Fruit fly (Drosophila melanogaster) whole organism, pupa: ENCODE measurements around the gene CG42713.
A peak's percentile ranks its signal among the peaks of the same experiment; 100 is the strongest.

Experiments
- CG10348 ChIP-seq: fragments of 200-800 bp; sonication (Bioruptor generic); IDR thresholded peaks from 2 replicates; pipeline ENCODE4 v1.3.6; 2022; ENCODE audit warnings: missing biosample characterization, missing genetic modification characterization
- CG12605 ChIP-seq: fragments of 200-800 bp; sonication (Bioruptor generic); IDR thresholded peaks from 2 replicates; pipeline ENCODE4 v1.3.6; 2022; ENCODE audit warnings: missing biosample characterization, missing genetic modification characterization
- CG13204 ChIP-seq: fragments of 200-800 bp; sonication (Bioruptor generic); optimal IDR thresholded peaks from 2 replicates; lab custom pipeline; 2018; ENCODE audit warnings: missing biosample characterization, mild to moderate bottlenecking, missing genetic modification characterization, moderate library complexity
- CG14655 ChIP-seq: fragments of 200-800 bp; sonication (Bioruptor generic); optimal IDR thresholded peaks from 3 replicates; lab custom pipeline; 2017; ENCODE audit warnings: mild to moderate bottlenecking, missing biosample characterization, missing genetic modification reagents, missing genetic modification characterization
- CG15710 ChIP-seq: fragments of 200-800 bp; sonication (Bioruptor generic); optimal IDR thresholded peaks from 2 replicates; lab custom pipeline; 2018; ENCODE audit warnings: missing biosample characterization, mild to moderate bottlenecking, missing genetic modification characterization, moderate library complexity
- CG17806 ChIP-seq: fragments of 200-800 bp; sonication (Bioruptor generic); optimal IDR thresholded peaks from 2 replicates; lab custom pipeline; 2018; ENCODE audit warnings: missing biosample characterization, mild to moderate bottlenecking, missing genetic modification characterization, moderate library complexity
- CG32121 ChIP-seq: fragments of 200-800 bp; sonication (Bioruptor generic); IDR thresholded peaks from 2 replicates; pipeline ENCODE4 v1.3.6; 2022; ENCODE audit warnings: missing biosample characterization, missing genetic modification characterization
- CG34367 ChIP-seq: fragments of 200-800 bp; sonication (Bioruptor generic); optimal IDR thresholded peaks from 2 replicates; lab custom pipeline; 2018; ENCODE audit warnings: missing biosample characterization, mild to moderate bottlenecking, missing genetic modification characterization
- CG4496 ChIP-seq: fragments of 200-800 bp; sonication (Bioruptor generic); IDR thresholded peaks from 3 replicates; pipeline ENCODE4 v1.3.6; 2022; ENCODE audit warnings: missing biosample characterization, missing genetic modification characterization
- CG8159 ChIP-seq: fragments of 200-800 bp; sonication (Bioruptor generic); optimal IDR thresholded peaks from 3 replicates; lab custom pipeline; 2018; ENCODE audit warnings: missing biosample characterization, mild to moderate bottlenecking, missing genetic modification characterization, moderate library complexity
- CG8301 ChIP-seq: fragments of 200-800 bp; sonication (Bioruptor generic); optimal IDR thresholded peaks from 2 replicates; lab custom pipeline; 2018; ENCODE audit warnings: missing biosample characterization, mild to moderate bottlenecking, missing genetic modification characterization
- CG9948 ChIP-seq: fragments of 200-800 bp; sonication (Bioruptor generic); optimal IDR thresholded peaks from 2 replicates; lab custom pipeline; 2018; ENCODE audit warnings: missing biosample characterization, mild to moderate bottlenecking, missing genetic modification characterization, moderate library complexity
- D1 ChIP-seq: fragments of 200-800 bp; sonication (Bioruptor generic); optimal IDR thresholded peaks from 2 replicates; lab custom pipeline; 2018; ENCODE audit warnings: missing biosample characterization, mild to moderate bottlenecking, missing genetic modification characterization, moderate library complexity
- EcR ChIP-seq: fragments of 200-800 bp; sonication (Bioruptor generic); optimal IDR thresholded peaks from 3 replicates; lab custom pipeline; 2019; ENCODE audit warnings: missing biosample characterization, missing genetic modification characterization, mild to moderate bottlenecking, moderate library complexity, missing genetic modification reagents
- Ets98B ChIP-seq: fragments of 200-800 bp; sonication (Bioruptor generic); IDR thresholded peaks from 2 replicates; pipeline ENCODE4 v1.3.6; 2022; ENCODE audit warnings: missing biosample characterization, missing genetic modification characterization
- Pif1A ChIP-seq: fragments of 200-800 bp; sonication (Bioruptor generic); optimal IDR thresholded peaks from 3 replicates; lab custom pipeline; 2016; ENCODE audit warnings: missing biosample characterization, missing genetic modification characterization
- Pif1B ChIP-seq: fragments of 200-800 bp; sonication (Bioruptor generic); optimal IDR thresholded peaks from 3 replicates; lab custom pipeline; 2016; ENCODE audit warnings: missing biosample characterization, missing genetic modification characterization
- Snoo ChIP-seq: fragments of 200-800 bp; sonication (Bioruptor generic); optimal IDR thresholded peaks from 3 replicates; lab custom pipeline; 2017; ENCODE audit warnings: missing biosample characterization, mild to moderate bottlenecking, missing genetic modification characterization, inconsistent platforms
- fd96Ca ChIP-seq: fragments of 200-800 bp; sonication (Bioruptor generic); IDR thresholded peaks from 3 replicates; pipeline ENCODE4 v1.3.6; 2022; ENCODE audit warnings: missing biosample characterization, missing genetic modification characterization
- gl ChIP-seq: fragments of 200-800 bp; sonication (Bioruptor generic); optimal IDR thresholded peaks from 2 replicates; lab custom pipeline; 2018; ENCODE audit warnings: missing biosample characterization, mild to moderate bottlenecking, missing genetic modification characterization
- rn ChIP-seq: fragments of 200-800 bp; sonication (Bioruptor generic); IDR thresholded peaks from 2 replicates; pipeline ENCODE4 v1.3.6; 2022; ENCODE audit warnings: missing biosample characterization, missing genetic modification characterization

CG42713 gene

DNA sequence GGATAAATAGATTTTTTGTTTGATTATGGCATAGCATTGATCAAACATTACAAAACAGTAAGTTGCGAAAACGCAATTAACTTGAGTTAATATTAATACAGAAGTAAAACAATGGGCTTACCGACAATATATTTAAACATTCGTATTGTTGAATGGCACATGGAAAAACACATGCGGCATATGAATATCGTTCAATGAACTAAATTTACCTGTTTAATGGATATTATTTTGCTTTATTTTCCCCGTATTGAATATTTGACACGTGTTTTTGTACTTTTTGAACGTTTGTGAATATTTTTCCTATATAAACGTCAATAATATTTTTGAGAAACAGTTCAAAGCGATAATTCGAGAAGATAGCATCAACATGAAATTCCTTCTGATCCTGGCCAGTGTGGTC is at the start of gene CG42713:
TSS of gene CG42713 (plus strand) at position 301 of the 400 bp plus-strand sequence.
- TF ChIP-seq CG34367 (tag; lab: Kevin White, UChicago) (no peak), CG14655 (GFP tag; lab: Kevin White, UChicago) (no peak), Ets98B (no peak), CG17806 (tag; lab: Kevin White, UChicago) (no peak), CG4496 (GFP tag; lab: Robert Waterston, UW) (no peak), CG10348 (no peak), CG32121 (GFP tag; lab: Robert Waterston, UW) (no peak)

DNA sequence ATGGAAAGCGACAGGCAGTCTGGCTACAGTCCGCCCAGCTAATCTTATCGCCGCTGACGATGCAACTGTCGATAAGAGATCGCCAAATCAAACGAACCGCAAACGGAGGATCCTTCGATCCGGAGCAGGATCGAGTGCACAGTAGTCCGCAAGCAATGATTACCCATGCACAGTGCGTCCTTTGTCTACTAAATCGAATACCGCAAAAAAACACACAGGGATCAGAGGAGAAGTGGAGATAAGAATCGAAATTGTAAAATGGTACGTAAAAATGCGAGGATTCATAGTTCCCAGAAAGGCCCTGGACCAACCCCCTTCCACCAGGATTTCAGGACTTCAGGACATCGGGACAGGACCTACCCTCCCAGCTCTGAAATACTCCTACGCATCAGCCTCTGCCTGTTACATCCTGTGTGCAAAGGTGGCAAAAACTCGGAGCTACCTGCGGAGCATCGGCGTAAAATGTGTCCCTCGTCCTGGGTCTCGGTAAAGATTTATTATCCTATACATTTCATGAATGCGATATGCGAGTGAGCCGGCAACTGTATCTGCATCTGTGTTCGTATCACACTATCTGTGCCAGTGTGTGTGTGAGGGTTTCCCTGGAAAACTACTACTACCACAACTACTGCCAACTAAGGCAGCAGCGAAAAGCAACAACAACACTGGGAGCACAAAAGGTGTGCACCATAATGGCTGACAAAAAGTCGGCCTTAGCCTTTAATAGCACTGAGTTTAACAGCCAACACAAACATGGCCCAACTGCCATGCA is 49.6 kb upstream of the CG42713 start:
- TF ChIP-seq CG14655 (GFP tag; lab: Kevin White, UChicago) (no peak), CG13204 (GFP tag; lab: Kevin White, UChicago) (no peak)

DNA sequence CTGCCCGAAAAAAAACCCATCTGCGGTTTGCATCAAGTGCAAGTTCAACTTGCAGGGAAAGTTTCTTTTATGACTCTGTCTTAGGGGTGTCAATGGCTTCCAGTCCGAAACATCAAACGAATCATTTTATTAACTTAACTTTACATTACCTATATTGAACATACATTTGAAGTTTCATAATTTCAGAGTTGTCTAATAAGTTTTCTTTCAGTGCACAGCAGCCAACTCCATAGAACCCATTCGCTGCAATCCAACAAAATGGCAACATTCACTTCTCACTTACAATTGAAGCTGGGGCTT is 49.0 kb upstream of the CG42713 start:
- peak; percentile 26 for TF ChIP-seq CG17806 (tag; lab: Kevin White, UChicago)
- TF ChIP-seq rn: no peak
- no peak for TF ChIP-seq CG13204 (GFP tag; lab: Kevin White, UChicago)
- no peak for TF ChIP-seq CG34367 (tag; lab: Kevin White, UChicago)
- peak; percentile 37 for TF ChIP-seq CG9948
- TF ChIP-seq fd96Ca (GFP tag; lab: Robert Waterston, UW): no peak
- no peak for TF ChIP-seq CG32121 (GFP tag; lab: Robert Waterston, UW)
- peak; percentile 43 for TF ChIP-seq CG14655 (GFP tag; lab: Kevin White, UChicago)
- TF ChIP-seq Snoo (tag; lab: Kevin White, UChicago): no peak
- peak; percentile 22 for TF ChIP-seq CG8159 (tag; lab: Kevin White, UChicago)
- TF ChIP-seq EcR (GFP tag; lab: Kevin White, UChicago): no peak
- TF ChIP-seq Ets98B: no peak
- peak; percentile 15 for TF ChIP-seq CG8301
- no peak for TF ChIP-seq CG10348
- TF ChIP-seq gl (tag; lab: Kevin White, UChicago): no peak
- no peak for TF ChIP-seq CG15710 (tag; lab: Kevin White, UChicago)
- TF ChIP-seq D1 (tag; lab: Kevin White, UChicago): no peak
- no peak for TF ChIP-seq CG12605
- peak; percentile 6 for TF ChIP-seq Pif1A (GFP tag; lab: Kevin White, UChicago)
- TF ChIP-seq Pif1B (GFP tag; lab: Kevin White, UChicago): no peak

DNA sequence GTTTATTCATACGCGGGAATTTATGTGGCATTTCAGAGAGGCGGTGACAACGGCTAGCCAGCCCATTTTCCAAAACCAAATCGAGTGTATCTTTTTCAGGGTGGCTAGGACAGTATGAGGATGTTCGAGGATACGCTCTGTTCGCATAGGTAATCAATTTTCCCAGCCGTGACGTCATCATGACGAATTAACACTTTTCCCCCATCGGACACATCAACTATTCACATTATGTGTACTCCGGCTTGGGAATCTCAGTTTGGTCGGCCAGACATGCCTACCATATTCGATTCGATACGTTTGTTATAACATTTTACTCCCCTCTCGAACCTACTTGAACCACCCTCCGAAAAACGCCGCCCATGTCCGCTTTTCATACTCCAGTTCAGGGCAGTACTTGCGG is 47.6 kb upstream of the CG42713 start:
- no peak for TF ChIP-seq CG13204 (GFP tag; lab: Kevin White, UChicago)
- TF ChIP-seq CG4496 (GFP tag; lab: Robert Waterston, UW): no peak
- no peak for TF ChIP-seq gl (tag; lab: Kevin White, UChicago)
- TF ChIP-seq CG8301: no peak
- no peak for TF ChIP-seq rn
- no peak for TF ChIP-seq CG8159 (tag; lab: Kevin White, UChicago)
- TF ChIP-seq CG9948: no peak
- TF ChIP-seq Ets98B: no peak
- TF ChIP-seq CG34367 (tag; lab: Kevin White, UChicago): no peak
- TF ChIP-seq CG14655 (GFP tag; lab: Kevin White, UChicago): no peak
- TF ChIP-seq CG32121 (GFP tag; lab: Robert Waterston, UW): no peak
- no peak for TF ChIP-seq D1 (tag; lab: Kevin White, UChicago)
- TF ChIP-seq CG15710 (tag; lab: Kevin White, UChicago): no peak
- TF ChIP-seq CG10348: no peak
- no peak for TF ChIP-seq fd96Ca (GFP tag; lab: Robert Waterston, UW)
- TF ChIP-seq CG12605: no peak
- TF ChIP-seq EcR (GFP tag; lab: Kevin White, UChicago): no peak

DNA sequence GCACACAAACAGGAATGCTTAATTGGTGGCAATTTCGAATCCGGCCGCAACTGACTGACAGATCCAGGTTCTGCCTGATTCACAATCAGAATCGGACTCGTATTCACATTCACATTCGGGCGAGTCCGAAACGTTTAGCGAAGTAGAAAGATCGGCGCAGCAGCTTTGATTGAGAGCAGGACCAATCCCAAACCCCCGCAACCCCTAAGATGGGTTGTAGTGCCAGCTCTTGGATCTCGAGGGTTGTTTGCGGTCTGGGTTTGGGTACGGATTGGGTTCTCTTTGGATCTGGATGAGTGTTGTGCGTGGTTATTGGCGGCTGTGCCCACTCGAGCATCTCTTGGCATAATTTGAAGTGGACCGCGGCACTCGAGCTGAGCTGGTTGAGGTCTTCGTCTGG is 46.5 kb upstream of the CG42713 start:
- TF ChIP-seq Ets98B: no peak

DNA sequence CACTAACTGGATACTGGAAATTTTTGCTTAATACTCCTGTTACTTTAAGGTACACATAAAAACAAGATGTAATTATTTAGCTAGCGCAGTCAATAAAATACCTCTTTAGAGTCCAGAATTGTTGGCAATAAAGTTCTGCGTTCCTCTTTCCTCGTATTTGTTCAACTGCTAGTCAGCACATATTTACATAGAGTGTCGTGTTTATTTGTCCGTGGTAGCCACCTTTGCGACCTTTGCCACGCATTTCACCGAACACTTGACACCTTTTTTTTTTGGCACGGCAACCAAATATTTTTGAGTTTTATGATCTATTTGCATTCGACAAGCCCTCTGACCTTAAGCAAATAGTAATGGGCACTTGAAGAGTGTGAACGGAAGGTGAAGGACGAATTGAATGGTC is 45.3 kb upstream of the CG42713 start:
- TF ChIP-seq CG15710 (tag; lab: Kevin White, UChicago) (no peak), CG32121 (GFP tag; lab: Robert Waterston, UW) (no peak), CG8301 (no peak), CG8159 (tag; lab: Kevin White, UChicago) (no peak), CG10348 (no peak), D1 (tag; lab: Kevin White, UChicago) (no peak), CG12605 (no peak)
- TF ChIP-seq, all 21 proteins: peak for 0

DNA sequence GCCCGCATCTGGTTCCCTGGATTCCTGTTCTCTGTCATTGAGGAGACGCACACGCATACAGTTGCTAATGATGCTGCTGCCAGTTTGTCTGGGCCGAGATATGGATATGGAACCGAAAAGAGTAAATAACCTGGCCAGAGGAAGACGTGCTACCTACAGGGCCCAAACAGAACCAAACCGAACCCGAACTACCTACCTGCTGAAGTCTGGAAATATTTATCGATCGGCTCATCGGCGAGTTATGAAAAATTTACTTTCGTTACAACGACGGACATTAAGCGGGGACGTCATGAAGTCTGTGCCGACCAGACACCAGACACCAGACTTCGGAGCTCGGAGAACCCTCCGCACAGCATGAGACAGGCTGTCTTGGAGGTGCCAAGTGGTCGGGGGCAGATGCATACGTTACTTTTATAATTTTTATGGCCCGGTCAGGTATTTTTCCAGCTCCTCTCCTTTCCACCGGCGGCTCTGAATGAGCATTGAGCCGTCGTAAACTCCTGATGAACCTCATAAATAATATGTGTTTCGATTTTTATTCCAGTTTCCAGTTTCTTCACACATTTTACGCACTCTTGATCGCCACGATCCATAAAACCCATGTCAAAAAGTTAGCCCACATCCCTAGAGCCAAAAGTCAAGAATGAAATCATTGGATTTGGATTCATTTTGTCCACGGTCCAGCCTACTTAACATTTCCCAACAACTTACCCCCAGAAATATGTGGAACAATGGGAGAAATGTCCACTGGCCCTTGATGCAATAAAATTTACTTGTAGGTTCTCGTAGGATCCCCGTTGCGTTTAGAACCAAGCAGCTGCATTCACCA is 44.3 kb upstream of the CG42713 start:
- TF ChIP-seq EcR (GFP tag; lab: Kevin White, UChicago): peak; percentile 81
- no peak for TF ChIP-seq CG8301
- no peak for TF ChIP-seq CG14655 (GFP tag; lab: Kevin White, UChicago)
- TF ChIP-seq Pif1A (GFP tag; lab: Kevin White, UChicago): no peak
- no peak for TF ChIP-seq Ets98B
- no peak for TF ChIP-seq gl (tag; lab: Kevin White, UChicago)
- TF ChIP-seq CG15710 (tag; lab: Kevin White, UChicago): no peak
- TF ChIP-seq CG32121 (GFP tag; lab: Robert Waterston, UW): no peak
- TF ChIP-seq Snoo (tag; lab: Kevin White, UChicago): peak; percentile 90
- no peak for TF ChIP-seq CG4496 (GFP tag; lab: Robert Waterston, UW)
- no peak for TF ChIP-seq Pif1B (GFP tag; lab: Kevin White, UChicago)
- TF ChIP-seq CG34367 (tag; lab: Kevin White, UChicago): no peak
- no peak for TF ChIP-seq CG17806 (tag; lab: Kevin White, UChicago)
- no peak for TF ChIP-seq rn
